Fruit fly (Drosophila melanogaster): ENCODE data around the gene Myb.

Myb gene

dm6 chrX:15867863-15868262 lies 10.2 kb upstream of the Myb start, which contains the start of gene Gapdh2 (continued):
- TF ChIP-seq Rfx (GFP tag; IDR thresholded peaks at IDR 0.05), result peak; percentile 99
- TF ChIP-seq Nf-YC (tag; optimal IDR thresholded peaks at IDR 0.05), result peak; percentile 97
- no peak for TF ChIP-seq CG42726 (GFP tag; IDR thresholded peaks at IDR 0.05; ENCODE audit: partially characterized antibody)
- peak in 1 of 3 experiments; percentile 92 for TF ChIP-seq Stat92E (GFP tag; optimal IDR thresholded peaks at IDR 0.05)
- TF ChIP-seq hkb (optimal IDR thresholded peaks at IDR 0.05), result no peak
- peak; percentile 100 for TF ChIP-seq hkb (GFP tag; IDR thresholded peaks at IDR 0.05)
- peak; percentile 64 for TF ChIP-seq fd102C (GFP tag; optimal IDR thresholded peaks at IDR 0.05)
- peak; percentile 96 for TF ChIP-seq HLH54F (GFP tag; optimal IDR thresholded peaks at IDR 0.05)
- TF ChIP-seq CG7963 (GFP tag; IDR thresholded peaks at IDR 0.05; ENCODE audit: partially characterized antibody), result no peak
- peak; percentile 99 for TF ChIP-seq org-1 (GFP tag; optimal IDR thresholded peaks at IDR 0.05)
- TF ChIP-seq Gug (GFP tag; IDR thresholded peaks at IDR 0.05), result peak; percentile 91
- TF ChIP-seq CG7357 (GFP tag; IDR thresholded peaks at IDR 0.05), result peak; percentile 94
- TF ChIP-seq hbn (GFP tag; IDR thresholded peaks at IDR 0.05; ENCODE audit: partially characterized antibody), result no peak
- no peak for TF ChIP-seq CG6791 (GFP tag; IDR thresholded peaks at IDR 0.05; ENCODE audit: partially characterized antibody)
- TF ChIP-seq CG17829 (tag; optimal IDR thresholded peaks at IDR 0.05), result peak; percentile 99
- TF ChIP-seq Adf1 (GFP tag; IDR thresholded peaks at IDR 0.05), result peak; percentile 92
- TF ChIP-seq Meics (GFP tag; optimal IDR thresholded peaks at IDR 0.05), result peak; percentile 100
- peak; percentile 99 for TF ChIP-seq scrt (GFP tag; optimal IDR thresholded peaks at IDR 0.05)
- TF ChIP-seq Dfd (GFP tag; optimal IDR thresholded peaks at IDR 0.05), result peak in 1 of 2 experiments; percentile 10
- TF ChIP-seq Max (GFP tag; optimal IDR thresholded peaks at IDR 0.05), result peak; percentile 99
- TF ChIP-seq Dip3 (GFP tag; optimal IDR thresholded peaks at IDR 0.05), result peak; percentile 98
- TF ChIP-seq Chrac-16 (GFP tag; optimal IDR thresholded peaks at IDR 0.05), result peak; percentile 96
- TF ChIP-seq CG10431 (GFP tag; optimal IDR thresholded peaks at IDR 0.05), result peak; percentile 98
- TF ChIP-seq CG2116 (GFP tag; optimal IDR thresholded peaks at IDR 0.05), result peak; percentile 88
- peak; percentile 100 for TF ChIP-seq CG4328 (GFP tag; optimal IDR thresholded peaks at IDR 0.05)
- peak; percentile 99 for TF ChIP-seq cwo (GFP tag; optimal IDR thresholded peaks at IDR 0.05)
- TF ChIP-seq CG30431 (GFP tag; optimal IDR thresholded peaks at IDR 0.05), result no peak
- peak; percentile 100 for TF ChIP-seq CG17912 (GFP tag; optimal IDR thresholded peaks at IDR 0.05)
- peak; percentile 81 for TF ChIP-seq Neu2 (GFP tag; optimal IDR thresholded peaks at IDR 0.05; ENCODE audit: borderline replicate concordance)
- peak; percentile 99 for TF ChIP-seq ase (GFP tag; IDR thresholded peaks at IDR 0.05)
- TF ChIP-seq CG10267 (tag; optimal IDR thresholded peaks at IDR 0.05), result peak; percentile 98
- no peak for TF ChIP-seq Lpt (GFP tag; optimal IDR thresholded peaks at IDR 0.05)
- TF ChIP-seq hb (GFP tag; IDR thresholded peaks at IDR 0.05; ENCODE audit: partially characterized antibody), result no peak
- TF ChIP-seq usp (GFP tag; optimal IDR thresholded peaks at IDR 0.05), result no peak
- peak; percentile 100 for TF ChIP-seq CG2678 (tag; optimal IDR thresholded peaks at IDR 0.05)
- peak; percentile 98 for TF ChIP-seq CG7987 (GFP tag; optimal IDR thresholded peaks at IDR 0.05)
- peak; percentile 99 for TF ChIP-seq Blimp-1 (GFP tag; optimal IDR thresholded peaks at IDR 0.05)
- TF ChIP-seq CG13123 (GFP tag; optimal IDR thresholded peaks at IDR 0.05), result peak; percentile 96
- TF ChIP-seq CG14050 (GFP tag; IDR thresholded peaks at IDR 0.05), result peak; percentile 99
- peak; percentile 99 for TF ChIP-seq CG32767 (GFP tag; IDR thresholded peaks at IDR 0.05)
- peak; percentile 99 for TF ChIP-seq Oaz (GFP tag; IDR thresholded peaks at IDR 0.05)
- TF ChIP-seq B-H1 (GFP tag; IDR thresholded peaks at IDR 0.05), result peak; percentile 99
- TF ChIP-seq ap (GFP tag; IDR thresholded peaks at IDR 0.05), result peak; percentile 98
- peak; percentile 96 for TF ChIP-seq CG11093 (GFP tag; IDR thresholded peaks at IDR 0.05)
- TF ChIP-seq ranshi (GFP tag; IDR thresholded peaks at IDR 0.05), result peak; percentile 99
- no peak for TF ChIP-seq Gsc (GFP tag; IDR thresholded peaks at IDR 0.05)
- no peak; the same call in 1 of the 2 replicates for TF ChIP-seq ro (GFP tag; IDR thresholded peaks at IDR 0.05)
- TF ChIP-seq CG11696 (GFP tag; IDR thresholded peaks at IDR 0.05), result peak; percentile 97
- no peak for TF ChIP-seq tna (GFP tag; IDR thresholded peaks at IDR 0.05; ENCODE audit: partially characterized antibody)
- TF ChIP-seq da (GFP tag; optimal IDR thresholded peaks at IDR 0.05), result peak; percentile 89
- peak; percentile 96 for TF ChIP-seq Poxn (GFP tag; IDR thresholded peaks at IDR 0.05)
